Worm (Caenorhabditis elegans) whole organism, young adult: Measurements from ENCODE around the gene dhs-26.

Source experiments
- D2030.7 ChIP-seq: fragments of 200-800 bp; sonication (Bioruptor generic); IDR thresholded peaks from 2 replicates; pipeline ENCODE4 v1.3.6; 2022; ENCODE audit warnings: missing genetic modification reagents, missing genetic modification characterization, missing compliant biosample characterization
- ama-1 ChIP-seq, 3 experiments: fragments of 150-350 bp in 1 of 3; sonication (generic microtip) in 2 of 3; optimal IDR thresholded peaks; 2 replicates each; lab custom pipeline; 2014 to 2018; ENCODE audit warnings: missing biosample characterization in 2 of 3, missing genetic modification characterization in 2 of 3, missing genetic modification reagents in 2 of 3
- ceh-100 ChIP-seq: fragments of 200-800 bp; sonication (Bioruptor generic); IDR thresholded peaks from 2 replicates; pipeline ENCODE4 v1.3.6; 2022; ENCODE audit warnings: missing genetic modification reagents, missing genetic modification characterization, missing compliant biosample characterization
- die-1 ChIP-seq: sonication (generic microtip); optimal IDR thresholded peaks from 2 replicates; lab custom pipeline; 2016; ENCODE audit warnings: missing genotype, mild to moderate bottlenecking, missing genetic modification characterization, missing compliant biosample characterization
- lin-35 ChIP-seq, 3 experiments: fragments of 150-350 bp in 2 of 3; sonication (generic microtip) in 1 of 3; optimal IDR thresholded peaks; 2 replicates each; lab custom pipeline; 2014 to 2018; ENCODE audit warnings: missing biosample characterization in 3 of 3, missing genetic modification characterization in 3 of 3, missing genetic modification reagents in 3 of 3
- madf-10 ChIP-seq: sonication (generic microtip); optimal IDR thresholded peaks from 2 replicates; lab custom pipeline; 2016; ENCODE audit warnings: mild to moderate bottlenecking, missing genetic modification characterization, missing compliant biosample characterization
- mcd-1 ChIP-seq: fragments of 200-800 bp; sonication (Bioruptor generic); IDR thresholded peaks from 2 replicates; pipeline ENCODE4 v1.3.6; 2022; ENCODE audit warnings: missing genetic modification reagents, missing genetic modification characterization, missing compliant biosample characterization
- nhr-179 ChIP-seq: sonication (generic microtip); optimal IDR thresholded peaks from 2 replicates; lab custom pipeline; 2016; ENCODE audit warnings: mild to moderate bottlenecking, missing genetic modification characterization, missing compliant biosample characterization
- snpc-3.4 ChIP-seq: sonication (generic microtip); optimal IDR thresholded peaks from 2 replicates; lab custom pipeline; 2017; ENCODE audit warnings: missing genetic modification characterization, mild to moderate bottlenecking, missing compliant biosample characterization, antibody characterized with exemption, moderate library complexity, missing genotype, missing genetic modification reagents
- somi-1 ChIP-seq: fragments of 200-800 bp; sonication (Bioruptor generic); optimal IDR thresholded peaks from 2 replicates; lab custom pipeline; 2018; ENCODE audit warnings: mild to moderate bottlenecking, missing genetic modification characterization, missing compliant biosample characterization
- ztf-26 ChIP-seq: sonication (generic microtip); optimal IDR thresholded peaks from 2 replicates; lab custom pipeline; 2017; ENCODE audit warnings: missing genetic modification characterization, missing compliant biosample characterization

DNA sequence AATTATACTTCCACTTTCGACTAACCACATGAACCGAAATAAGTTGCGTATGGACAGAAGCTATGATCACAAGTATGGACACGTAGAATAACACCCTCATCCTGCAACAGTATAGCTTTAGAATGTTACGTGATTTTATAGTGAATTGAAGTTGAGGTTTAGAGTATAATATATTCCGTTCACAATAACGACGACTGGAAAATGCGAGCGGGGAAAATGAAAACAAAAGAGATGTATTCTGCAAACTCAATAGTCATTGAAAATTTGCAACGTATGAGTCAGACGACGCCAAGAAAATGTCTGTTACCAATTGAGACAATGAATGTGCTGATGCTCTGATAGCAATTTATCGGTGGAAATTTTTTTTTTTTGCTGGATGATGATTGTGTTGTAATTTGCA, 23.1 kb upstream of the dhs-26 start, which contains the start of gene acp-1:
- TF ChIP-seq snpc-3.4 (tag; lab: Kevin White, UChicago) (no peak), mcd-1 (no peak), madf-10 (tag; lab: Kevin White, UChicago) (no peak), lin-35 (GFP tag; optimal IDR thresholded peaks at IDR 0.05; lab: Kevin White, UChicago) (no peak), nhr-179 (tag; lab: Kevin White, UChicago) (no peak), D2030.7 (GFP tag; lab: Robert Waterston, UW) (no peak), ama-1 (optimal IDR thresholded peaks at IDR 0.05; lab: Kevin White, UChicago) (no peak), ama-1 (GFP tag; optimal IDR thresholded peaks at IDR 0.05; lab: Kevin White, UChicago) (no peak), somi-1 (GFP tag; lab: Kevin White, UChicago) (no peak), ceh-100 (GFP tag; lab: Robert Waterston, UW) (no peak), ztf-26 (tag; lab: Kevin White, UChicago) (no peak), die-1 (no peak)
